Worm (Caenorhabditis elegans) whole organism, early embryonic: ENCODE data around the gene mam-2.

Source experiments
- ama-1 ChIP-seq: fragments of 150-350 bp; optimal IDR thresholded peaks from 2 replicates; lab custom pipeline; 2014
- ceh-13 ChIP-seq: fragments of 200-800 bp; sonication (Bioruptor generic); optimal IDR thresholded peaks from 2 replicates; lab custom pipeline; 2018; ENCODE audit warnings: mild to moderate bottlenecking, missing genetic modification characterization, missing compliant biosample characterization
- ets-7 ChIP-seq: sonication (generic microtip); optimal IDR thresholded peaks from 2 replicates; lab custom pipeline; 2016; ENCODE audit warnings: missing genotype, missing genetic modification characterization, missing compliant biosample characterization
- flt-1 ChIP-seq: fragments of 200-800 bp; sonication (Bioruptor generic); IDR thresholded peaks from 2 replicates; pipeline ENCODE4 v1.3.6; 2022; ENCODE audit warnings: missing genetic modification characterization, missing compliant biosample characterization
- hnd-1 ChIP-seq: sonication (generic microtip); optimal IDR thresholded peaks from 2 replicates; lab custom pipeline; 2016; ENCODE audit warnings: missing genetic modification characterization, missing compliant biosample characterization
- scrt-1 ChIP-seq: fragments of 200-800 bp; sonication (Bioruptor generic); IDR thresholded peaks from 2 replicates; pipeline ENCODE4 v1.3.6; 2022; ENCODE audit warnings: missing genetic modification characterization, missing compliant biosample characterization

ce11 chrIV:10016977-10017376 lies 34.0 kb downstream of the mam-2 start, which contains the start of gene ent-7:
- no peak for TF ChIP-seq scrt-1
- no peak for TF ChIP-seq ets-7 (tag; lab: Kevin White, UChicago)
- TF ChIP-seq ama-1 (lab: Kevin White, UChicago) = no peak
- TF ChIP-seq ceh-13 (GFP tag; lab: Kevin White, UChicago) = no peak
- no peak for TF ChIP-seq flt-1 (GFP tag; lab: Robert Waterston, UW)
- TF ChIP-seq hnd-1 (tag; lab: Kevin White, UChicago) = no peak
